Fruit fly (Drosophila melanogaster) whole organism, embryonic: ENCODE measurements around the gene sbr.

Source experiments
- Antp ChIP-seq: fragments of 200-800 bp; sonication (Bioruptor generic); optimal IDR thresholded peaks from 3 replicates; lab custom pipeline; 2016; ENCODE audit warnings: missing biosample characterization, missing genetic modification characterization
- CG10274 ChIP-seq: fragments of 200-800 bp; sonication (Bioruptor generic); optimal IDR thresholded peaks from 3 replicates; lab custom pipeline; 2017; ENCODE audit warnings: missing biosample characterization, mild to moderate bottlenecking, missing genetic modification characterization
- CG10431 ChIP-seq: fragments of 200-800 bp; sonication (Bioruptor generic); optimal IDR thresholded peaks from 3 replicates; lab custom pipeline; 2018; ENCODE audit warnings: missing biosample characterization, mild to moderate bottlenecking, missing genetic modification characterization
- CG10979 ChIP-seq: fragments of 200-800 bp; sonication (Bioruptor generic); optimal IDR thresholded peaks from 2 replicates; lab custom pipeline; 2018; ENCODE audit warnings: missing biosample characterization, mild to moderate bottlenecking, missing genetic modification characterization, moderate library complexity
- CG11560 ChIP-seq: fragments of 200-800 bp; sonication (Bioruptor generic); IDR thresholded peaks from 3 replicates; pipeline ENCODE4 v1.3.6; 2022; ENCODE audit warnings: missing biosample characterization, missing genetic modification characterization
- CG13287 ChIP-seq: fragments of 200-800 bp; sonication (Bioruptor generic); IDR thresholded peaks from 2 replicates; pipeline ENCODE4 v1.3.6; 2022; ENCODE audit warnings: missing biosample characterization, missing genetic modification characterization; ENCODE audit not compliant: partially characterized antibody
- CG14710 ChIP-seq: fragments of 200-800 bp; sonication (Bioruptor generic); optimal IDR thresholded peaks from 3 replicates; lab custom pipeline; 2019; ENCODE audit warnings: missing biosample characterization, mild to moderate bottlenecking, missing genetic modification characterization, moderate library complexity
- CG16863 ChIP-seq: fragments of 200-800 bp; sonication (Bioruptor generic); optimal IDR thresholded peaks from 3 replicates; lab custom pipeline; 2016; ENCODE audit warnings: missing biosample characterization, missing genetic modification characterization
- CG17328 ChIP-seq: fragments of 200-800 bp; sonication (Bioruptor generic); IDR thresholded peaks from 2 replicates; pipeline ENCODE4 v1.3.6; 2022; ENCODE audit warnings: missing biosample characterization, missing genetic modification characterization
- CG1832 ChIP-seq: fragments of 200-800 bp; sonication (Bioruptor generic); optimal IDR thresholded peaks from 2 replicates; lab custom pipeline; 2017; ENCODE audit warnings: missing biosample characterization, mild to moderate bottlenecking, missing genetic modification characterization, inconsistent platforms
- CG18764 ChIP-seq: fragments of 200-800 bp; sonication (Bioruptor generic); optimal IDR thresholded peaks from 3 replicates; lab custom pipeline; 2016; ENCODE audit warnings: missing biosample characterization, missing genetic modification characterization
- CG2202 ChIP-seq: fragments of 200-800 bp; sonication (Bioruptor generic); optimal IDR thresholded peaks from 2 replicates; lab custom pipeline; 2018; ENCODE audit warnings: missing biosample characterization, mild to moderate bottlenecking, missing genetic modification characterization
- CG2678 ChIP-seq: fragments of 200-800 bp; sonication (Bioruptor generic); optimal IDR thresholded peaks from 3 replicates; lab custom pipeline; 2019; ENCODE audit warnings: missing biosample characterization, mild to moderate bottlenecking, missing genetic modification characterization, moderate library complexity
- CG3065 ChIP-seq: fragments of 200-800 bp; sonication (Bioruptor generic); optimal IDR thresholded peaks from 2 replicates; lab custom pipeline; 2016; ENCODE audit warnings: missing biosample characterization, missing genetic modification characterization
- CG31388 ChIP-seq: fragments of 200-800 bp; sonication (Bioruptor generic); optimal IDR thresholded peaks from 2 replicates; lab custom pipeline; 2016; ENCODE audit warnings: missing biosample characterization, missing genetic modification characterization
- CG4854 ChIP-seq: fragments of 200-800 bp; sonication (Bioruptor generic); optimal IDR thresholded peaks from 2 replicates; lab custom pipeline; 2016; ENCODE audit warnings: missing biosample characterization, missing genetic modification characterization, inconsistent platforms
- CG5245 ChIP-seq: fragments of 200-800 bp; sonication (Bioruptor generic); optimal IDR thresholded peaks from 3 replicates; lab custom pipeline; 2016; ENCODE audit warnings: missing biosample characterization, missing genetic modification characterization
- CG7357 ChIP-seq: fragments of 200-800 bp; sonication (Bioruptor generic); IDR thresholded peaks from 3 replicates; pipeline ENCODE4 v1.3.6; 2022; ENCODE audit warnings: missing biosample characterization, missing genetic modification characterization
- CG8478 ChIP-seq: fragments of >200 bp; optimal IDR thresholded peaks from 2 replicates; lab custom pipeline; 2018
- CG8765 ChIP-seq: fragments of 200-800 bp; sonication (Bioruptor generic); IDR thresholded peaks from 2 replicates; pipeline ENCODE4 v1.3.6; 2022; ENCODE audit warnings: missing biosample characterization, missing genetic modification characterization
- CG8924 ChIP-seq: fragments of 200-800 bp; optimal IDR thresholded peaks from 3 replicates; lab custom pipeline; 2019; ENCODE audit warnings: missing biosample characterization, mild to moderate bottlenecking, missing genetic modification characterization, moderate library complexity
- CG9215 ChIP-seq: fragments of 200-800 bp; sonication (Bioruptor generic); IDR thresholded peaks from 2 replicates; pipeline ENCODE4 v1.3.6; 2022; ENCODE audit warnings: missing biosample characterization, missing genetic modification characterization
- Camta ChIP-seq: fragments of 200-800 bp; sonication (Bioruptor generic); optimal IDR thresholded peaks from 2 replicates; lab custom pipeline; 2016; ENCODE audit warnings: missing biosample characterization, missing genetic modification characterization
- Deaf1 ChIP-seq: fragments of 200-800 bp; optimal IDR thresholded peaks from 3 replicates; lab custom pipeline; 2019; ENCODE audit warnings: missing biosample characterization, mild to moderate bottlenecking, missing genetic modification characterization, moderate library complexity
- ERR ChIP-seq: fragments of 200-800 bp; sonication (Bioruptor generic); optimal IDR thresholded peaks from 2 replicates; lab custom pipeline; 2016; ENCODE audit warnings: missing biosample characterization, missing genetic modification characterization
- Fer2 ChIP-seq: fragments of 200-800 bp; sonication (Bioruptor generic); optimal IDR thresholded peaks from 2 replicates; lab custom pipeline; 2018; ENCODE audit warnings: missing biosample characterization, mild to moderate bottlenecking, missing genetic modification characterization, moderate library complexity
- Fer3 ChIP-seq: fragments of 200-800 bp; sonication (Bioruptor generic); optimal IDR thresholded peaks from 2 replicates; lab custom pipeline; 2018; ENCODE audit warnings: missing biosample characterization, mild to moderate bottlenecking, missing genetic modification characterization, moderate library complexity
- GATAe ChIP-seq: fragments of 200-800 bp; sonication (Bioruptor generic); conservative IDR thresholded peaks from 2 replicates; pipeline ENCODE4 v1.3.6; 2022; ENCODE audit warnings: missing biosample characterization, missing genetic modification characterization
- HLH4C ChIP-seq: fragments of 200-800 bp; sonication (Bioruptor generic); IDR thresholded peaks from 3 replicates; pipeline ENCODE4 v1.3.6; 2022; ENCODE audit warnings: missing biosample characterization, missing genetic modification characterization; ENCODE audit not compliant: partially characterized antibody
- MESR4 ChIP-seq: fragments of 200-800 bp; sonication (Bioruptor generic); optimal IDR thresholded peaks from 2 replicates; lab custom pipeline; 2018; ENCODE audit warnings: missing biosample characterization, mild to moderate bottlenecking, missing genetic modification characterization, moderate library complexity
- ase ChIP-seq: fragments of 200-800 bp; sonication (Bioruptor generic); IDR thresholded peaks from 3 replicates; pipeline ENCODE4 v1.3.6; 2022; ENCODE audit warnings: missing biosample characterization, missing genetic modification characterization
- cas ChIP-seq: fragments of 200-800 bp; sonication (Bioruptor generic); IDR thresholded peaks from 2 replicates; pipeline ENCODE4 v1.3.6; 2022; ENCODE audit warnings: missing biosample characterization, missing genetic modification characterization
- corto ChIP-seq: fragments of 200-800 bp; sonication (Bioruptor generic); optimal IDR thresholded peaks from 2 replicates; lab custom pipeline; 2016; ENCODE audit warnings: missing biosample characterization, mild to moderate bottlenecking, missing genetic modification characterization, moderate library complexity
- cwo ChIP-seq: fragments of 200-800 bp; sonication (Bioruptor generic); optimal IDR thresholded peaks from 3 replicates; lab custom pipeline; 2017; ENCODE audit warnings: missing biosample characterization, missing genetic modification characterization, mild to moderate bottlenecking, moderate library complexity, missing genetic modification reagents
- dimm ChIP-seq: fragments of 200-800 bp; sonication (Bioruptor generic); IDR thresholded peaks from 2 replicates; pipeline ENCODE4 v1.3.6; 2022; ENCODE audit warnings: missing biosample characterization, missing genetic modification characterization
- eve ChIP-seq, 2 experiments: fragments of >200 bp; optimal IDR thresholded peaks; 2 replicates each; lab custom pipeline; 2017; ENCODE audit warnings: missing biosample characterization in 2 of 2, missing genetic modification characterization in 2 of 2
- gcm ChIP-seq: fragments of 200-800 bp; sonication (Bioruptor generic); optimal IDR thresholded peaks from 2 replicates; lab custom pipeline; 2019; ENCODE audit warnings: missing biosample characterization, mild to moderate bottlenecking, missing genetic modification characterization, moderate library complexity
- grau ChIP-seq: fragments of 200-800 bp; optimal IDR thresholded peaks from 3 replicates; lab custom pipeline; 2019; ENCODE audit warnings: missing biosample characterization, mild to moderate bottlenecking, missing genetic modification characterization, moderate library complexity
- knrl ChIP-seq: fragments of 200-800 bp; sonication (Bioruptor generic); IDR thresholded peaks from 3 replicates; pipeline ENCODE4 v1.3.6; 2022; ENCODE audit warnings: missing biosample characterization, missing genetic modification characterization; ENCODE audit not compliant: partially characterized antibody
- lab ChIP-seq: fragments of 200-800 bp; sonication (Bioruptor generic); optimal IDR thresholded peaks from 3 replicates; lab custom pipeline; 2017; ENCODE audit warnings: missing biosample characterization, missing genetic modification characterization, mild to moderate bottlenecking, moderate library complexity, missing genetic modification reagents
- mirr ChIP-seq: fragments of 200-800 bp; sonication (Bioruptor generic); optimal IDR thresholded peaks from 3 replicates; lab custom pipeline; 2018; ENCODE audit warnings: missing biosample characterization, mild to moderate bottlenecking, missing genetic modification characterization
- pan ChIP-seq, 4 experiments: fragments of >200 bp in 3 of 4; fragments of 200-800 bp in 1 of 4; sonication (Bioruptor generic) in 1 of 4; optimal IDR thresholded peaks in 3 of 4; IDR thresholded peaks in 1 of 4; 2 replicates each; pipeline versions ENCODE4 v1.3.6 to Lab custom; 2017 to 2022; ENCODE audit warnings: missing biosample characterization in 2 of 4, missing genetic modification characterization in 2 of 4, mixed read lengths in 1 of 4
- pho ChIP-seq: fragments of 200-800 bp; sonication (Bioruptor generic); optimal IDR thresholded peaks from 2 replicates; lab custom pipeline; 2016; ENCODE audit warnings: missing biosample characterization, missing genetic modification characterization
- pzg ChIP-seq: fragments of 200-800 bp; sonication (Bioruptor generic); optimal IDR thresholded peaks from 3 replicates; lab custom pipeline; 2018; ENCODE audit warnings: missing biosample characterization, mild to moderate bottlenecking, missing genetic modification characterization, moderate library complexity
- sima ChIP-seq: fragments of 200-800 bp; sonication (Bioruptor generic); optimal IDR thresholded peaks from 2 replicates; lab custom pipeline; 2016; ENCODE audit warnings: missing biosample characterization, missing genetic modification characterization
- tgo ChIP-seq: fragments of 200-800 bp; sonication (Bioruptor generic); IDR thresholded peaks from 3 replicates; pipeline ENCODE4 v1.3.6; 2022; ENCODE audit warnings: missing biosample characterization, missing genetic modification characterization
- tin ChIP-seq: fragments of 200-800 bp; sonication (Bioruptor generic); optimal IDR thresholded peaks from 3 replicates; lab custom pipeline; 2016; ENCODE audit warnings: missing biosample characterization, missing genetic modification characterization
- trh ChIP-seq: fragments of 200-800 bp; sonication (Bioruptor generic); optimal IDR thresholded peaks from 2 replicates; lab custom pipeline; 2016; ENCODE audit warnings: missing biosample characterization, missing genetic modification characterization
- wor ChIP-seq: fragments of 200-800 bp; sonication (Bioruptor generic); IDR thresholded peaks from 2 replicates; pipeline ENCODE4 v1.3.6; 2022; ENCODE audit warnings: missing biosample characterization, missing genetic modification characterization

The sbr gene

dm6 chrX:10802457-10803378 lies 44.2 kb downstream of the sbr start (continued):
- TF ChIP-seq CG1832 (GFP tag; lab: Kevin White, UChicago): no peak
- TF ChIP-seq Fer2 (tag; lab: Kevin White, UChicago): peak; percentile 11
- TF ChIP-seq tgo (GFP tag; lab: Robert Waterston, UW): peak; percentile 54
- TF ChIP-seq lab (GFP tag; lab: Kevin White, UChicago): no peak
- TF ChIP-seq CG2202 (tag; lab: Kevin White, UChicago): peak; percentile 16
- no peak for TF ChIP-seq ase (GFP tag; lab: Robert Waterston, UW)
- no peak for TF ChIP-seq CG4854 (GFP tag; lab: Kevin White, UChicago)
- peak; percentile 58 for TF ChIP-seq gcm (GFP tag; lab: Kevin White, UChicago)
- TF ChIP-seq cas (GFP tag; lab: Robert Waterston, UW): no peak
- TF ChIP-seq corto (GFP tag; lab: Kevin White, UChicago): no peak
- peak; percentile 86 for TF ChIP-seq CG2678 (tag; lab: Kevin White, UChicago)
- TF ChIP-seq CG3065: peak; percentile 30
- no peak for TF ChIP-seq CG9215 (GFP tag; lab: Robert Waterston, UW)
- TF ChIP-seq CG17328 (GFP tag; lab: Robert Waterston, UW): peak; percentile 23; the same call in 1 of the 2 replicates
- TF ChIP-seq pho: no peak
- TF ChIP-seq grau (tag; lab: Kevin White, UChicago): peak; percentile 79
- peak; percentile 29 for TF ChIP-seq Deaf1 (tag; lab: Kevin White, UChicago)
- TF ChIP-seq CG8924 (tag; lab: Kevin White, UChicago): peak; percentile 79
- no peak for TF ChIP-seq CG10274 (GFP tag; lab: Kevin White, UChicago)
- peak; percentile 53 for TF ChIP-seq wor
- no peak for TF ChIP-seq CG13287 (GFP tag; lab: Robert Waterston, UW)
- TF ChIP-seq CG10979 (tag; lab: Kevin White, UChicago): peak; percentile 79
- TF ChIP-seq CG31388: no peak
- no peak for TF ChIP-seq pan (optimal IDR thresholded peaks at IDR 0.05; lab: Kevin White, UChicago)
- peak in 1 of 2 experiments; percentile 62 for TF ChIP-seq pan (GFP tag; optimal IDR thresholded peaks at IDR 0.05 in 1 of 2, IDR thresholded peaks at IDR 0.05 in 1 of 2)
- TF ChIP-seq CG18764 (GFP tag; lab: Kevin White, UChicago): no peak
- peak; percentile 68 for TF ChIP-seq cwo
- TF ChIP-seq CG8765 (GFP tag; lab: Robert Waterston, UW): no peak
- peak; percentile 17 for TF ChIP-seq CG10431
- TF ChIP-seq ERR (GFP tag; lab: Kevin White, UChicago): no peak
- no peak for TF ChIP-seq trh (GFP tag; lab: Kevin White, UChicago)
- TF ChIP-seq knrl: no peak
- TF ChIP-seq CG14710: peak; percentile 59
- TF ChIP-seq CG16863 (GFP tag; lab: Kevin White, UChicago): no peak
- no peak for TF ChIP-seq Antp (GFP tag; lab: Kevin White, UChicago)
- TF ChIP-seq GATAe: no peak
- peak in 1 of 2 experiments; percentile 46 for TF ChIP-seq eve (GFP tag; optimal IDR thresholded peaks at IDR 0.05; lab: Kevin White, UChicago)
- no peak for TF ChIP-seq CG11560 (tag; lab: Robert Waterston, UW)
- no peak for TF ChIP-seq sima (GFP tag; lab: Kevin White, UChicago)
- no peak for TF ChIP-seq Camta (GFP tag; lab: Kevin White, UChicago)
- TF ChIP-seq CG5245: peak; percentile 33
- TF ChIP-seq pzg: no peak
- peak; percentile 24 for TF ChIP-seq tin (GFP tag; lab: Kevin White, UChicago)
- TF ChIP-seq CG7357 (GFP tag; lab: Robert Waterston, UW): no peak
- no peak for TF ChIP-seq dimm (GFP tag; lab: Robert Waterston, UW)
- TF ChIP-seq mirr: no peak
- no peak for TF ChIP-seq MESR4 (GFP tag; lab: Kevin White, UChicago)
- no peak for TF ChIP-seq HLH4C
- peak; percentile 58 for TF ChIP-seq Fer3 (tag; lab: Kevin White, UChicago)
- no peak for TF ChIP-seq CG8478 (lab: Kevin White, UChicago)
